Worm (Caenorhabditis elegans) whole organism, L4 larva: Measurements from ENCODE around the gene R02F2.4.

Source experiments
- F49E8.2 ChIP-seq: sonication (generic microtip); optimal IDR thresholded peaks from 2 replicates; lab custom pipeline; 2016; ENCODE audit warnings: missing compliant biosample characterization, mild to moderate bottlenecking, missing genetic modification characterization, borderline replicate concordance
- T26A8.4 ChIP-seq: fragments of 200-800 bp; sonication (Bioruptor generic); IDR thresholded peaks from 2 replicates; pipeline ENCODE4 v1.3.6; 2022; ENCODE audit warnings: missing genetic modification characterization, missing compliant biosample characterization
- Y105C5A.15 ChIP-seq: fragments of 200-800 bp; sonication (Bioruptor generic); IDR thresholded peaks from 2 replicates; pipeline ENCODE4 v1.3.6; 2022; ENCODE audit warnings: missing genetic modification characterization, missing compliant biosample characterization
- Y48G9A.11 ChIP-seq: fragments of 200-800 bp; sonication (Bioruptor generic); IDR thresholded peaks from 2 replicates; pipeline ENCODE4 v1.3.6; 2022; ENCODE audit warnings: missing genetic modification reagents, missing genetic modification characterization, missing compliant biosample characterization
- Y5F2A.4 ChIP-seq: fragments of 200-800 bp; sonication (Bioruptor generic); optimal IDR thresholded peaks from 2 replicates; lab custom pipeline; 2018; ENCODE audit warnings: mild to moderate bottlenecking, missing genetic modification characterization, missing compliant biosample characterization
- ZK337.2 ChIP-seq: fragments of 200-800 bp; sonication (Bioruptor generic); IDR thresholded peaks from 2 replicates; pipeline ENCODE4 v1.3.6; 2022; ENCODE audit warnings: missing genetic modification reagents, missing genetic modification characterization, missing compliant biosample characterization
- ZK546.5 ChIP-seq, 2 experiments: sonication (generic microtip); optimal IDR thresholded peaks; 2 replicates each; lab custom pipeline; 2017; ENCODE audit warnings: missing biosample characterization in 2 of 2, missing genetic modification characterization in 2 of 2
- aha-1 ChIP-seq: fragments of 150-350 bp; peaks from one replicate; lab custom pipeline; 2014; ENCODE audit warnings: missing biosample characterization, missing genetic modification characterization
- ama-1 ChIP-seq: fragments of 150-350 bp; optimal IDR thresholded peaks from 2 replicates; lab custom pipeline; 2014; ENCODE audit warnings: inconsistent platforms, mixed read lengths
- ceh-62 ChIP-seq: sonication (generic microtip); optimal IDR thresholded peaks from 2 replicates; lab custom pipeline; 2017; ENCODE audit warnings: missing biosample characterization, missing genetic modification characterization
- daf-16 ChIP-seq, 3 experiments: sonication (generic microtip); optimal IDR thresholded peaks; 2 replicates each; lab custom pipeline; 2016 to 2017; ENCODE audit warnings: missing genetic modification characterization in 3 of 3, missing genetic modification reagents in 3 of 3, mild to moderate bottlenecking in 2 of 3, missing compliant biosample characterization in 2 of 3, missing biosample characterization in 1 of 3, moderate library complexity in 1 of 3
- dpl-1 ChIP-seq: fragments of 150-350 bp; optimal IDR thresholded peaks from 2 replicates; lab custom pipeline; 2014; ENCODE audit warnings: missing biosample characterization, missing genetic modification reagents, missing genetic modification characterization
- egl-43 ChIP-seq: fragments of 200-800 bp; sonication (Bioruptor generic); IDR thresholded peaks from 2 replicates; pipeline ENCODE4 v1.3.6; 2022; ENCODE audit warnings: missing genetic modification reagents, missing genetic modification characterization, missing compliant biosample characterization
- hif-1 ChIP-seq, 2 experiments: sonication (generic microtip); optimal IDR thresholded peaks; 2 replicates each; lab custom pipeline; 2016 to 2017; ENCODE audit warnings: missing compliant biosample characterization in 2 of 2, missing genetic modification characterization in 2 of 2, missing genetic modification reagents in 2 of 2, missing genotype in 2 of 2, mild to moderate bottlenecking in 1 of 2
- hlh-11 ChIP-seq: fragments of 200-800 bp; sonication (Bioruptor generic); optimal IDR thresholded peaks from 2 replicates; lab custom pipeline; 2018; ENCODE audit warnings: mild to moderate bottlenecking, missing genetic modification characterization, missing compliant biosample characterization
- jun-1 ChIP-seq: fragments of 150-350 bp; optimal IDR thresholded peaks from 2 replicates; lab custom pipeline; 2014; ENCODE audit warnings: missing biosample characterization, missing genetic modification reagents, missing genetic modification characterization
- lin-29 ChIP-seq: fragments of 200-800 bp; sonication (Bioruptor generic); IDR thresholded peaks from 2 replicates; pipeline ENCODE4 v1.3.6; 2022; ENCODE audit warnings: missing genetic modification reagents, missing genetic modification characterization, missing compliant biosample characterization
- madf-5 ChIP-seq, 2 experiments: fragments of 200-800 bp; sonication (Bioruptor generic); IDR thresholded peaks; 2 replicates each; pipeline ENCODE4 v1.3.6; 2022; ENCODE audit warnings: missing compliant biosample characterization in 2 of 2, missing genetic modification characterization in 2 of 2
- madf-9 ChIP-seq: fragments of 200-800 bp; sonication (Bioruptor generic); conservative IDR thresholded peaks from 2 replicates; pipeline ENCODE4 v1.3.6; 2022; ENCODE audit warnings: missing genetic modification reagents, missing genetic modification characterization, missing compliant biosample characterization
- mes-2 ChIP-seq: sonication (generic microtip); optimal IDR thresholded peaks from 2 replicates; lab custom pipeline; 2016; ENCODE audit warnings: missing genotype, mild to moderate bottlenecking, missing genetic modification characterization, missing compliant biosample characterization; ENCODE audit not compliant: poor library complexity, severe bottlenecking
- mxl-2 ChIP-seq: fragments of 200-800 bp; sonication (Bioruptor generic); conservative IDR thresholded peaks from 2 replicates; pipeline ENCODE4 v1.3.6; 2022; ENCODE audit warnings: missing genetic modification reagents, missing genetic modification characterization, missing compliant biosample characterization
- nhr-11 ChIP-seq: fragments of 150-350 bp; optimal IDR thresholded peaks from 2 replicates; lab custom pipeline; 2014; ENCODE audit warnings: missing biosample characterization, missing genetic modification characterization
- nhr-111 ChIP-seq: fragments of 200-800 bp; sonication (Bioruptor generic); optimal IDR thresholded peaks from 2 replicates; lab custom pipeline; 2018; ENCODE audit warnings: mild to moderate bottlenecking, missing genetic modification characterization, missing compliant biosample characterization
- nhr-25 ChIP-seq: sonication (generic microtip); optimal IDR thresholded peaks from 2 replicates; lab custom pipeline; 2017; ENCODE audit warnings: missing genetic modification characterization, mild to moderate bottlenecking, missing compliant biosample characterization, antibody characterized with exemption, moderate library complexity, borderline replicate concordance; ENCODE audit not compliant: insufficient read depth
- nhr-28 ChIP-seq: fragments of 150-350 bp; optimal IDR thresholded peaks from 2 replicates; lab custom pipeline; 2014; ENCODE audit warnings: missing biosample characterization, missing genetic modification characterization
- nhr-42 ChIP-seq: fragments of 200-800 bp; sonication (Bioruptor generic); IDR thresholded peaks from 2 replicates; pipeline ENCODE4 v1.3.6; 2022; ENCODE audit warnings: missing genetic modification characterization, missing compliant biosample characterization
- pha-4 ChIP-seq, 2 experiments: fragments of 150-350 bp in 1 of 2; fragments of 200-800 bp in 1 of 2; sonication (Bioruptor generic) in 1 of 2; IDR thresholded peaks in 1 of 2; optimal IDR thresholded peaks in 1 of 2; 2 replicates each; pipeline versions ENCODE4 v1.3.6 to Lab custom; 2014 to 2022; ENCODE audit warnings: missing genetic modification characterization in 2 of 2, missing genetic modification reagents in 2 of 2, missing biosample characterization in 1 of 2, missing compliant biosample characterization in 1 of 2
- pqm-1 ChIP-seq: sonication (generic microtip); optimal IDR thresholded peaks from 2 replicates; lab custom pipeline; 2017; ENCODE audit warnings: missing biosample characterization, missing genetic modification characterization
- saeg-2 ChIP-seq: fragments of 200-800 bp; sonication (Bioruptor generic); IDR thresholded peaks from 2 replicates; pipeline ENCODE4 v1.3.6; 2022; ENCODE audit warnings: missing genetic modification reagents, missing genetic modification characterization, missing compliant biosample characterization
- set-16 ChIP-seq: fragments of 200-800 bp; sonication (Bioruptor generic); IDR thresholded peaks from 2 replicates; pipeline ENCODE4 v1.3.6; 2022; ENCODE audit warnings: missing genetic modification reagents, missing genetic modification characterization, missing compliant biosample characterization
- skn-1 ChIP-seq: fragments of 150-350 bp; optimal IDR thresholded peaks from 2 replicates; lab custom pipeline; 2014; ENCODE audit warnings: missing biosample characterization, missing genetic modification characterization
- spr-3 ChIP-seq: fragments of 200-800 bp; sonication (Bioruptor generic); optimal IDR thresholded peaks from 2 replicates; lab custom pipeline; 2018; ENCODE audit warnings: mild to moderate bottlenecking, missing genetic modification characterization, missing compliant biosample characterization
- tag-97 ChIP-seq: fragments of 200-800 bp; sonication (Bioruptor generic); IDR thresholded peaks from 2 replicates; pipeline ENCODE4 v1.3.6; 2022; ENCODE audit warnings: missing genetic modification characterization, missing compliant biosample characterization
- unc-130 ChIP-seq: sonication (generic microtip); optimal IDR thresholded peaks from 2 replicates; lab custom pipeline; 2016; ENCODE audit warnings: missing genetic modification reagents, missing genetic modification characterization, missing compliant biosample characterization
- vab-7 ChIP-seq: fragments of 200-800 bp; sonication (Bioruptor generic); IDR thresholded peaks from 2 replicates; pipeline ENCODE4 v1.3.6; 2022; ENCODE audit warnings: missing genetic modification reagents, missing genetic modification characterization, missing compliant biosample characterization
- ztf-7 ChIP-seq: fragments of 150-350 bp; optimal IDR thresholded peaks from 2 replicates; lab custom pipeline; 2014; ENCODE audit warnings: missing biosample characterization, missing genetic modification characterization

The R02F2.4 gene

ce11 chrIII:5449762-5450308 is 34.3 kb upstream of the R02F2.4 start, which contains the start of gene F48E8.8 (continued):
- peak in 1 of 2 experiments; percentile 46 for TF ChIP-seq hif-1 (tag; optimal IDR thresholded peaks at IDR 0.05; lab: Kevin White, UChicago)
- TF ChIP-seq pha-4 (GFP tag; IDR thresholded peaks at IDR 0.05; lab: Robert Waterston, UW): no peak
- no peak for TF ChIP-seq pha-4 (tag; optimal IDR thresholded peaks at IDR 0.05; lab: Kevin White, UChicago)
- TF ChIP-seq ama-1 (lab: Kevin White, UChicago): no peak
- TF ChIP-seq nhr-25: no peak
- TF ChIP-seq hlh-11: peak; percentile 93
- peak; percentile 54 for TF ChIP-seq dpl-1 (GFP tag; lab: Kevin White, UChicago)
- peak; percentile 73 for TF ChIP-seq mes-2 (tag; lab: Kevin White, UChicago)
- TF ChIP-seq set-16 (GFP tag; lab: Robert Waterston, UW): peak; percentile 44; the same call in 1 of the 2 replicates
- no peak for TF ChIP-seq spr-3 (GFP tag; lab: Kevin White, UChicago)
- TF ChIP-seq madf-5 (GFP tag; IDR thresholded peaks at IDR 0.05; lab: Robert Waterston, UW): no peak
- no peak for TF ChIP-seq madf-9
- TF ChIP-seq nhr-111: no peak
- peak; percentile 12 for TF ChIP-seq nhr-11 (tag; lab: Kevin White, UChicago)
- no peak for TF ChIP-seq lin-29 (GFP tag; lab: Robert Waterston, UW)
- TF ChIP-seq pqm-1 (tag; lab: Kevin White, UChicago): no peak
- TF ChIP-seq ceh-62 (tag; lab: Kevin White, UChicago): no peak
- no peak for TF ChIP-seq Y5F2A.4 (GFP tag; lab: Kevin White, UChicago)
- no peak for TF ChIP-seq mxl-2 (GFP tag; lab: Robert Waterston, UW)
- TF ChIP-seq skn-1 (tag; lab: Kevin White, UChicago): no peak
- no peak for TF ChIP-seq saeg-2 (GFP tag; lab: Robert Waterston, UW)

- no peak for TF ChIP-seq ztf-7 (tag; lab: Kevin White, UChicago)
- no peak for TF ChIP-seq ZK337.2 (GFP tag; lab: Robert Waterston, UW)
- no peak for TF ChIP-seq jun-1
- TF ChIP-seq Y105C5A.15 (GFP tag; lab: Robert Waterston, UW): no peak
- TF ChIP-seq egl-43 (GFP tag; lab: Robert Waterston, UW): no peak
- no peak for TF ChIP-seq mxl-2 (GFP tag; lab: Robert Waterston, UW)
- no peak for TF ChIP-seq Y48G9A.11 (GFP tag; lab: Robert Waterston, UW)
- no peak for TF ChIP-seq nhr-42 (GFP tag; lab: Robert Waterston, UW)
- TF ChIP-seq daf-16 (GFP tag; optimal IDR thresholded peaks at IDR 0.05; lab: Kevin White, UChicago): no peak
- no peak for TF ChIP-seq daf-16 (tag; optimal IDR thresholded peaks at IDR 0.05; lab: Kevin White, UChicago)
- no peak for TF ChIP-seq vab-7
- no peak for TF ChIP-seq F49E8.2 (tag; lab: Kevin White, UChicago)
- TF ChIP-seq ZK546.5 (tag; optimal IDR thresholded peaks at IDR 0.05; lab: Kevin White, UChicago): no peak
- no peak for TF ChIP-seq nhr-28 (tag; lab: Kevin White, UChicago)
- TF ChIP-seq aha-1: no peak
- no peak for TF ChIP-seq tag-97 (GFP tag; lab: Robert Waterston, UW)
Observed at ce11 chrIII:5450430-5450829, 33.7 kb upstream of the R02F2.4 start, which contains the start of gene paa-1. Gene paa-1 (plus strand): TSS chrIII:5450730.

- TF ChIP-seq unc-130 (no peak), T26A8.4 (0 out of 2 replicates have a peak, but pooled peaks have one; percentile 20), aha-1 (peak; percentile 31)
Observed at ce11 chrIII:5453290-5453689, 30.8 kb upstream of the R02F2.4 start, which contains the start of gene F48E8.4. Gene F48E8.4 (plus strand): TSS chrIII:5453590.
